Worm (Caenorhabditis elegans) whole organism, L1 larva: ENCODE measurements around the gene F54D5.4.

ENCODE experiments used
- C04F5.9 ChIP-seq: sonication (generic microtip); optimal IDR thresholded peaks from 2 replicates; lab custom pipeline; 2016; ENCODE audit warnings: missing genetic modification characterization, missing compliant biosample characterization
- C16A3.4 ChIP-seq: fragments of 150-350 bp; optimal IDR thresholded peaks from 2 replicates; lab custom pipeline; 2014; ENCODE audit warnings: missing biosample characterization, missing genetic modification characterization
- Y116A8C.19 ChIP-seq: sonication (generic microtip); optimal IDR thresholded peaks from 2 replicates; lab custom pipeline; 2016; ENCODE audit warnings: missing compliant biosample characterization, missing genetic modification characterization, borderline replicate concordance
- alr-1 ChIP-seq: fragments of 200-800 bp; sonication (Bioruptor generic); optimal IDR thresholded peaks from 2 replicates; lab custom pipeline; 2018; ENCODE audit warnings: borderline replicate concordance, mild to moderate bottlenecking, missing genetic modification characterization, missing compliant biosample characterization
- aly-2 ChIP-seq: fragments of 150-350 bp; optimal IDR thresholded peaks from 2 replicates; lab custom pipeline; 2014; ENCODE audit warnings: missing biosample characterization, missing genetic modification characterization
- ama-1 ChIP-seq: fragments of 150-350 bp; optimal IDR thresholded peaks from 2 replicates; lab custom pipeline; 2014
- blmp-1 ChIP-seq: fragments of 150-350 bp; optimal IDR thresholded peaks from 2 replicates; lab custom pipeline; 2014; ENCODE audit warnings: missing biosample characterization, missing genetic modification characterization
- ceh-8 ChIP-seq: fragments of 200-800 bp; sonication (Bioruptor generic); optimal IDR thresholded peaks from 2 replicates; lab custom pipeline; 2018; ENCODE audit warnings: mild to moderate bottlenecking, missing genetic modification characterization, moderate library complexity, missing compliant biosample characterization
- ceh-88 ChIP-seq: fragments of 200-800 bp; sonication (Bioruptor generic); IDR thresholded peaks from 2 replicates; pipeline ENCODE4 v1.3.6; 2022; ENCODE audit warnings: missing genetic modification characterization, missing compliant biosample characterization
- ces-1 ChIP-seq: fragments of 150-350 bp; optimal IDR thresholded peaks from 2 replicates; lab custom pipeline; 2014; ENCODE audit warnings: missing biosample characterization, missing genetic modification reagents, missing genetic modification characterization
- dpl-1 ChIP-seq, 3 experiments: fragments of 150-350 bp in 2 of 3; sonication (generic microtip) in 1 of 3; optimal IDR thresholded peaks; 2 replicates each; lab custom pipeline; 2014 to 2017; ENCODE audit warnings: missing biosample characterization in 3 of 3, missing genetic modification characterization in 3 of 3, missing genetic modification reagents in 3 of 3
- dsc-1 ChIP-seq: sonication (generic microtip); optimal IDR thresholded peaks from 2 replicates; lab custom pipeline; 2016; ENCODE audit warnings: mild to moderate bottlenecking, missing genetic modification characterization, missing compliant biosample characterization
- efl-3 ChIP-seq: fragments of 200-800 bp; sonication (Bioruptor generic); optimal IDR thresholded peaks from 2 replicates; lab custom pipeline; 2018; ENCODE audit warnings: mild to moderate bottlenecking, missing genetic modification characterization, missing compliant biosample characterization
- egl-13 ChIP-seq: sonication (generic microtip); optimal IDR thresholded peaks from 2 replicates; lab custom pipeline; 2016; ENCODE audit warnings: missing genotype, missing genetic modification reagents, missing genetic modification characterization, missing compliant biosample characterization
- elt-2 ChIP-seq: sonication (generic microtip); optimal IDR thresholded peaks from 2 replicates; lab custom pipeline; 2016; ENCODE audit warnings: missing genetic modification characterization, mild to moderate bottlenecking, inconsistent platforms, missing compliant biosample characterization, missing genetic modification reagents
- fkh-4 ChIP-seq: sonication (generic microtip); optimal IDR thresholded peaks from 2 replicates; lab custom pipeline; 2016; ENCODE audit warnings: missing compliant biosample characterization, missing genetic modification characterization, borderline replicate concordance
- fkh-8 ChIP-seq: sonication (generic microtip); optimal IDR thresholded peaks from 2 replicates; lab custom pipeline; 2016; ENCODE audit warnings: mild to moderate bottlenecking, missing genetic modification characterization, missing compliant biosample characterization
- grh-1 ChIP-seq: fragments of 200-800 bp; sonication (Bioruptor generic); IDR thresholded peaks from 2 replicates; pipeline ENCODE4 v1.3.6; 2022; ENCODE audit warnings: missing genetic modification reagents, missing genetic modification characterization, missing compliant biosample characterization
- hpl-2 ChIP-seq: fragments of 150-350 bp; optimal IDR thresholded peaks from 2 replicates; lab custom pipeline; 2014; ENCODE audit warnings: missing biosample characterization, missing genetic modification reagents, missing genetic modification characterization
- lin-14 ChIP-seq: fragments of 200-800 bp; sonication (Bioruptor generic); optimal IDR thresholded peaks from 2 replicates; lab custom pipeline; 2018; ENCODE audit warnings: mild to moderate bottlenecking, missing genetic modification characterization, moderate library complexity, missing compliant biosample characterization
- lin-15B ChIP-seq: fragments of 150-350 bp; sonication (generic microtip); optimal IDR thresholded peaks from 3 replicates; lab custom pipeline; 2014; ENCODE audit warnings: missing biosample characterization, missing genetic modification characterization
- lin-35 ChIP-seq, 2 experiments: fragments of 150-350 bp; optimal IDR thresholded peaks; 2 replicates each; lab custom pipeline; 2014; ENCODE audit warnings: missing biosample characterization in 2 of 2, missing genetic modification characterization in 2 of 2, missing genetic modification reagents in 2 of 2
- lin-39 ChIP-seq: fragments of 150-350 bp; optimal IDR thresholded peaks from 2 replicates; lab custom pipeline; 2014; ENCODE audit warnings: missing biosample characterization, missing genetic modification reagents, missing genetic modification characterization
- lir-3 ChIP-seq: sonication (generic microtip); optimal IDR thresholded peaks from 2 replicates; lab custom pipeline; 2016; ENCODE audit warnings: mild to moderate bottlenecking, missing genetic modification characterization, moderate library complexity, missing compliant biosample characterization; ENCODE audit not compliant: poor library complexity
- lsy-2 ChIP-seq, 2 experiments: fragments of 150-350 bp; optimal IDR thresholded peaks; 2 replicates each; lab custom pipeline; 2014; ENCODE audit warnings: missing biosample characterization in 2 of 2, missing genetic modification characterization in 2 of 2
- mab-9 ChIP-seq: fragments of 200-800 bp; sonication (Bioruptor generic); IDR thresholded peaks from 2 replicates; pipeline ENCODE4 v1.3.6; 2022; ENCODE audit warnings: missing genetic modification reagents, missing genetic modification characterization, missing compliant biosample characterization
- mdl-1 ChIP-seq, 2 experiments: fragments of 150-350 bp; optimal IDR thresholded peaks; 2 replicates each; lab custom pipeline; 2014 to 2017; ENCODE audit warnings: missing biosample characterization in 2 of 2, missing genetic modification characterization in 2 of 2, inconsistent platforms in 1 of 2
- mef-2 ChIP-seq: fragments of 150-350 bp; optimal IDR thresholded peaks from 2 replicates; lab custom pipeline; 2014; ENCODE audit warnings: missing biosample characterization, missing genetic modification characterization
- mep-1 ChIP-seq: fragments of 150-350 bp; optimal IDR thresholded peaks from 2 replicates; lab custom pipeline; 2014; ENCODE audit warnings: missing biosample characterization, missing genetic modification characterization
- nhr-11 ChIP-seq: fragments of 150-350 bp; optimal IDR thresholded peaks from 2 replicates; lab custom pipeline; 2014; ENCODE audit warnings: missing biosample characterization, missing genetic modification characterization
- nhr-19 ChIP-seq: fragments of 200-800 bp; sonication (Bioruptor generic); conservative IDR thresholded peaks from 2 replicates; pipeline ENCODE4 v1.3.6; 2022; ENCODE audit warnings: missing genetic modification characterization, missing compliant biosample characterization
- nhr-237 ChIP-seq: fragments of 150-350 bp; optimal IDR thresholded peaks from 2 replicates; lab custom pipeline; 2014; ENCODE audit warnings: missing biosample characterization, missing genetic modification characterization
- nhr-28 ChIP-seq: fragments of 150-350 bp; optimal IDR thresholded peaks from 2 replicates; lab custom pipeline; 2014; ENCODE audit warnings: missing biosample characterization, missing genetic modification characterization
- nhr-47 ChIP-seq: sonication (generic microtip); optimal IDR thresholded peaks from 2 replicates; lab custom pipeline; 2016; ENCODE audit warnings: mild to moderate bottlenecking, missing genetic modification characterization, moderate library complexity, missing compliant biosample characterization
- nhr-84 ChIP-seq: sonication (generic microtip); optimal IDR thresholded peaks from 2 replicates; lab custom pipeline; 2017; ENCODE audit warnings: missing biosample characterization, missing genetic modification characterization
- nhr-85 ChIP-seq: sonication (generic microtip); peaks from one replicate; lab custom pipeline; 2016; ENCODE audit warnings: missing genetic modification characterization, inconsistent platforms, missing compliant biosample characterization
- nhr-90 ChIP-seq: sonication (generic microtip); optimal IDR thresholded peaks from 2 replicates; lab custom pipeline; 2016; ENCODE audit warnings: mild to moderate bottlenecking, missing genetic modification characterization, missing compliant biosample characterization; ENCODE audit not compliant: poor library complexity
- pax-3 ChIP-seq: fragments of 200-800 bp; sonication (Bioruptor generic); optimal IDR thresholded peaks from 2 replicates; lab custom pipeline; 2018; ENCODE audit warnings: mild to moderate bottlenecking, missing genetic modification characterization, moderate library complexity, missing compliant biosample characterization
- pqm-1 ChIP-seq: sonication (generic microtip); optimal IDR thresholded peaks from 3 replicates; lab custom pipeline; 2017; ENCODE audit warnings: missing biosample characterization, missing genetic modification characterization
- rnt-1 ChIP-seq: sonication (generic microtip); optimal IDR thresholded peaks from 2 replicates; lab custom pipeline; 2016; ENCODE audit warnings: mild to moderate bottlenecking, missing genetic modification characterization, moderate library complexity, missing compliant biosample characterization
- skn-1 ChIP-seq: fragments of 150-350 bp; optimal IDR thresholded peaks from 2 replicates; lab custom pipeline; 2014; ENCODE audit warnings: missing biosample characterization, missing genetic modification characterization
- snpc-4 ChIP-seq: fragments of 150-350 bp; optimal IDR thresholded peaks from 2 replicates; lab custom pipeline; 2014; ENCODE audit warnings: missing biosample characterization, missing genetic modification characterization
- snu-23 ChIP-seq: sonication (generic microtip); optimal IDR thresholded peaks from 2 replicates; lab custom pipeline; 2016; ENCODE audit warnings: missing genetic modification characterization, missing compliant biosample characterization
- sox-4 ChIP-seq: sonication (generic microtip); optimal IDR thresholded peaks from 2 replicates; lab custom pipeline; 2016; ENCODE audit warnings: missing genetic modification characterization, missing compliant biosample characterization
- sptf-1 ChIP-seq: fragments of 150-350 bp; optimal IDR thresholded peaks from 2 replicates; lab custom pipeline; 2014; ENCODE audit warnings: missing biosample characterization, missing genetic modification characterization
- swsn-7 ChIP-seq: sonication (generic microtip); optimal IDR thresholded peaks from 2 replicates; lab custom pipeline; 2016; ENCODE audit warnings: missing genetic modification characterization, missing compliant biosample characterization
- unc-30 ChIP-seq: sonication (generic microtip); optimal IDR thresholded peaks from 2 replicates; lab custom pipeline; 2017; ENCODE audit warnings: missing biosample characterization, missing genetic modification characterization
- unc-62 ChIP-seq: fragments of 150-350 bp; optimal IDR thresholded peaks from 2 replicates; lab custom pipeline; 2014; ENCODE audit warnings: missing biosample characterization, missing genetic modification reagents, missing genetic modification characterization
- unc-98 ChIP-seq: fragments of 200-800 bp; sonication (Bioruptor generic); IDR thresholded peaks from 2 replicates; pipeline ENCODE4 v1.3.6; 2022; ENCODE audit warnings: missing genetic modification characterization, missing compliant biosample characterization
- zag-1 ChIP-seq: fragments of 150-350 bp; optimal IDR thresholded peaks from 2 replicates; lab custom pipeline; 2014; ENCODE audit warnings: missing biosample characterization, missing genetic modification characterization
- zip-4 ChIP-seq: fragments of 200-800 bp; sonication (Bioruptor generic); optimal IDR thresholded peaks from 2 replicates; lab custom pipeline; 2018; ENCODE audit warnings: mild to moderate bottlenecking, missing genetic modification characterization, moderate library complexity, missing compliant biosample characterization
- ztf-11 ChIP-seq, 2 experiments: sonication (generic microtip); optimal IDR thresholded peaks; 2 replicates each; lab custom pipeline; 2016 to 2017; ENCODE audit warnings: missing genetic modification characterization in 2 of 2, missing biosample characterization in 1 of 2, missing compliant biosample characterization in 1 of 2
- ztf-4 ChIP-seq: fragments of 150-350 bp; optimal IDR thresholded peaks from 2 replicates; lab custom pipeline; 2014; ENCODE audit warnings: missing biosample characterization, missing genetic modification characterization

The F54D5.4 gene

DNA sequence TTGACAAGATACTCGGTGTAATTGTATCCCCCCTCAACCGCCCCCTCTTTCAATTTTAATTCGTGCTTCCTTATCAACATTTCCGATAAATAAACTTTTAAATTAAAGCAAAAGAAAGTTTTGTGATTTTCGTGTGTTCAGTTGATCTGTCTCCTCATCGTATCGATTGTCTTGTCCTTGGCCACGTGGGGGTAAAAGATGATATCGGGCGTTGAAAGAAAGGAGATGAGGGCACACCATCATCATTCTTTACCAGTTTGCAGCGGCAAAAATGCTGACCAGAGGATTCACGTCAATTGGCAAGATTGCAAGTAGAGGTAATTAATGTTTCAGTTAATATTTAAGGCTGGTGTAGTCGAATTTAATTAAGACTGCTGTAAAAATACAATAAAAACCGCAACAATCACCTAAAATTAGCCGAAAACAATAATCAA is 22.3 kb upstream of the F54D5.4 start, which contains the start of gene F54D5.7 (continued):
- peak; percentile 52 for TF ChIP-seq elt-2 (tag; lab: Kevin White, UChicago)
- no peak for TF ChIP-seq unc-98
- TF ChIP-seq snu-23 (GFP tag; lab: Kevin White, UChicago), result peak; percentile 77
- TF ChIP-seq snpc-4 (tag; lab: Kevin White, UChicago), result peak; percentile 19
- TF ChIP-seq ztf-4 (tag; lab: Kevin White, UChicago), result peak; percentile 56
- TF ChIP-seq lin-39 (tag; lab: Kevin White, UChicago), result no peak
- TF ChIP-seq ces-1 (GFP tag; lab: Kevin White, UChicago), result no peak
- TF ChIP-seq lir-3 (tag; lab: Kevin White, UChicago), result peak; percentile 22
- TF ChIP-seq Y116A8C.19 (tag; lab: Kevin White, UChicago), result no peak
- TF ChIP-seq skn-1 (tag; lab: Kevin White, UChicago), result peak; percentile 90
- TF ChIP-seq unc-30, result no peak
- TF ChIP-seq ceh-88 (GFP tag; lab: Robert Waterston, UW), result no peak
- peak; percentile 57 for TF ChIP-seq nhr-47
- TF ChIP-seq ama-1, result peak; percentile 99
- TF ChIP-seq nhr-85 (tag; lab: Kevin White, UChicago), result peak; percentile 91
- peak; percentile 26 to 39 (median 38) for TF ChIP-seq dpl-1 (GFP tag; optimal IDR thresholded peaks at IDR 0.05; lab: Kevin White, UChicago)
- peak; percentile 92 for TF ChIP-seq mep-1 (tag; lab: Kevin White, UChicago)
- no peak for TF ChIP-seq efl-3 (GFP tag; lab: Kevin White, UChicago)
- no peak for TF ChIP-seq mef-2 (tag; lab: Kevin White, UChicago)
- TF ChIP-seq fkh-4 (tag; lab: Kevin White, UChicago), result no peak
- TF ChIP-seq nhr-84 (tag; lab: Kevin White, UChicago), result no peak
- peak; percentile 70 for TF ChIP-seq nhr-90
- no peak for TF ChIP-seq nhr-11 (tag; lab: Kevin White, UChicago)
- TF ChIP-seq alr-1 (tag; lab: Kevin White, UChicago), result no peak
- TF ChIP-seq zag-1, result no peak
- TF ChIP-seq fkh-8 (tag; lab: Kevin White, UChicago), result no peak
- TF ChIP-seq swsn-7 (tag; lab: Kevin White, UChicago), result peak; percentile 67
- no peak for TF ChIP-seq sox-4 (tag; lab: Kevin White, UChicago)
- TF ChIP-seq egl-13 (tag; lab: Kevin White, UChicago), result no peak
- TF ChIP-seq lsy-2 (tag; optimal IDR thresholded peaks at IDR 0.05; lab: Kevin White, UChicago), result peak; percentile 17 to 69
- TF ChIP-seq lin-14, result peak; percentile 61
- TF ChIP-seq ztf-11 (tag; optimal IDR thresholded peaks at IDR 0.05; lab: Kevin White, UChicago), result peak in 1 of 2 experiments; percentile 37
- no peak for TF ChIP-seq lin-15B
- peak; percentile 37 for TF ChIP-seq dsc-1 (tag; lab: Kevin White, UChicago)
- peak; percentile 89 for TF ChIP-seq aly-2 (tag; lab: Kevin White, UChicago)
- no peak for TF ChIP-seq C04F5.9 (tag; lab: Kevin White, UChicago)
- TF ChIP-seq pax-3 (tag; lab: Kevin White, UChicago), result no peak
- no peak for TF ChIP-seq unc-62 (GFP tag; lab: Kevin White, UChicago)
- TF ChIP-seq nhr-237 (tag; lab: Kevin White, UChicago), result no peak
- TF ChIP-seq rnt-1 (tag; lab: Kevin White, UChicago), result peak; percentile 34
- peak in 1 of 2 experiments; percentile 59 for TF ChIP-seq lin-35 (GFP tag; optimal IDR thresholded peaks at IDR 0.05; lab: Kevin White, UChicago)
- no peak for TF ChIP-seq hpl-2 (GFP tag; lab: Kevin White, UChicago)
- no peak for TF ChIP-seq pqm-1
- peak; percentile 36; the same call in 1 of the 2 replicates for TF ChIP-seq grh-1 (GFP tag; lab: Robert Waterston, UW)
- TF ChIP-seq zip-4 (GFP tag; lab: Kevin White, UChicago), result peak; percentile 13
- TF ChIP-seq mdl-1 (tag; optimal IDR thresholded peaks at IDR 0.05; lab: Kevin White, UChicago), result peak in 1 of 2 experiments; percentile 93
- no peak for TF ChIP-seq ceh-8 (GFP tag; lab: Kevin White, UChicago)
- no peak for TF ChIP-seq nhr-28 (tag; lab: Kevin White, UChicago)
- TF ChIP-seq nhr-19 (GFP tag; lab: Robert Waterston, UW), result peak; percentile 65
- peak; percentile 82 for TF ChIP-seq blmp-1 (tag; lab: Kevin White, UChicago)
- TF ChIP-seq sptf-1 (tag; lab: Kevin White, UChicago), result no peak
- no peak for TF ChIP-seq mab-9
- TF ChIP-seq C16A3.4 (tag; lab: Kevin White, UChicago), result peak; percentile 23
